Fruit fly (Drosophila melanogaster): ENCODE data around the gene CG15482.
A peak's percentile ranks its signal among the peaks of the same experiment; 100 is the strongest.
"Not testable (repeated sequence)": the region's sequence is repeated elsewhere in the genome, so short reads cannot be mapped to it uniquely, and the experiment has no call there.

CG15482 gene

dm6 chr2L:13211764-13212265, at the start of gene CG15482:
CG15482 (minus strand) TSS chr2L:13211814.
- peak; percentile 31; the same call in 1 of the 2 replicates for TF ChIP-seq Xrp1 (GFP tag; IDR thresholded peaks at IDR 0.05)
- 0 out of 3 replicates have a peak, but pooled peaks have one; percentile 9 for TF ChIP-seq Opbp (GFP tag; IDR thresholded peaks at IDR 0.05; ENCODE audit: partially characterized antibody)
- peak; percentile 33 for TF ChIP-seq grn (GFP tag; optimal IDR thresholded peaks at IDR 0.05)
- peak; percentile 41 for TF ChIP-seq CG15479 (GFP tag; optimal IDR thresholded peaks at IDR 0.05)
- peak; percentile 19; the same call in 1 of the 2 replicates for TF ChIP-seq Bgb (GFP tag; IDR thresholded peaks at IDR 0.05; ENCODE audit: partially characterized antibody)
- peak; percentile 23; the same call in 1 of the 3 replicates for TF ChIP-seq knrl (GFP tag; IDR thresholded peaks at IDR 0.05; ENCODE audit: partially characterized antibody)
- TF ChIP-seq insv (GFP tag; optimal IDR thresholded peaks at IDR 0.05): peak in 1 of 2 experiments; percentile 33
- TF ChIP-seq pros (GFP tag; optimal IDR thresholded peaks at IDR 0.05): peak; percentile 87
- peak; percentile 4 for TF ChIP-seq lilli (GFP tag; optimal IDR thresholded peaks at IDR 0.05)
- 0 out of 3 replicates have a peak, but pooled peaks have one; percentile 37 for TF ChIP-seq ci (GFP tag; IDR thresholded peaks at IDR 0.05)
- TF ChIP-seq prd (optimal IDR thresholded peaks at IDR 0.05): not testable (repeated sequence)
- peak; percentile 23; the same call in 1 of the 3 replicates for TF ChIP-seq prd (GFP tag; IDR thresholded peaks at IDR 0.05)
- peak; percentile 2 for TF ChIP-seq kni (GFP tag; optimal IDR thresholded peaks at IDR 0.05)
- peak; percentile 33 for TF ChIP-seq CG15696 (tag; optimal IDR thresholded peaks at IDR 0.05)
- TF ChIP-seq sens (GFP tag): peak; percentile 70
- TF ChIP-seq zfh1 (GFP tag; IDR thresholded peaks at IDR 0.05): peak; percentile 33; the same call in 1 of the 3 replicates
- 0 out of 3 replicates have a peak, but pooled peaks have one; percentile 28 for TF ChIP-seq ken (GFP tag; IDR thresholded peaks at IDR 0.05)
- peak; percentile 70 for TF ChIP-seq Med (GFP tag)

- peak; percentile 26 for TF ChIP-seq sd (tag; optimal IDR thresholded peaks at IDR 0.05)
- TF ChIP-seq Deaf1 (tag; optimal IDR thresholded peaks at IDR 0.05): peak; percentile 75
- TF ChIP-seq z (GFP tag; IDR thresholded peaks at IDR 0.05): 0 out of 3 replicates have a peak, but pooled peaks have one; percentile 40
- peak; percentile 32 for TF ChIP-seq CG12769 (tag; optimal IDR thresholded peaks at IDR 0.05)
- no peak for TF ChIP-seq ara (GFP tag; IDR thresholded peaks at IDR 0.05)
- peak; percentile 53 for TF ChIP-seq Med (GFP tag)
- TF ChIP-seq chn (GFP tag; optimal IDR thresholded peaks at IDR 0.05): no peak
- TF ChIP-seq cg (GFP tag; optimal IDR thresholded peaks at IDR 0.05): peak; percentile 52
- 0 out of 4 replicates have a peak, but pooled peaks have one; percentile 9 for TF ChIP-seq chinmo (GFP tag; IDR thresholded peaks at IDR 0.05; ENCODE audit: partially characterized antibody)
- peak; percentile 44 for TF ChIP-seq CG10543 (GFP tag; optimal IDR thresholded peaks at IDR 0.05)
- TF ChIP-seq usp (GFP tag; optimal IDR thresholded peaks at IDR 0.05): no peak
- TF ChIP-seq tx (GFP tag; optimal IDR thresholded peaks at IDR 0.05): no peak
- TF ChIP-seq E2f1 (GFP tag; IDR thresholded peaks at IDR 0.05): no peak
Measured at dm6 chr2L:13260740-13261139, 49.1 kb upstream of the CG15482 start, which contains the start of gene CG44085. CG44085 (plus strand) TSS chr2L:13261008.

dm6 chr2L:13259643-13260042, 48.0 kb upstream of the CG15482 start, which contains the start of gene CG31730:
CG31730 (minus strand) TSS chr2L:13259743.
- TF ChIP-seq CG12744 (GFP tag; optimal IDR thresholded peaks at IDR 0.05) (no peak), CG11560 (tag; IDR thresholded peaks at IDR 0.05) (no peak), chinmo (GFP tag; IDR thresholded peaks at IDR 0.05; ENCODE audit: partially characterized antibody) (0 out of 4 replicates have a peak, but pooled peaks have one; percentile 35), CG10654 (GFP tag; optimal IDR thresholded peaks at IDR 0.05) (no peak), sens (GFP tag) (peak; percentile 13)

dm6 chr2L:13258702-13259101, 47.1 kb upstream of the CG15482 start:
- TF ChIP-seq dpn (GFP tag; optimal IDR thresholded peaks at IDR 0.05) (peak in 1 of 2 experiments; percentile 12), CG1233 (GFP tag; optimal IDR thresholded peaks at IDR 0.05) (no peak), abd-A (tag; optimal IDR thresholded peaks at IDR 0.05) (no peak), Sin3A (optimal IDR thresholded peaks at IDR 0.05) (no peak), CG14050 (GFP tag; IDR thresholded peaks at IDR 0.05) (0 out of 3 replicates have a peak, but pooled peaks have one; percentile 19), fd96Cb (tag; optimal IDR thresholded peaks at IDR 0.05) (peak; percentile 19), CG1603 (tag; optimal IDR thresholded peaks at IDR 0.05) (peak; percentile 32), CG17612 (GFP tag; IDR thresholded peaks at IDR 0.05) (no peak), CG11696 (GFP tag; IDR thresholded peaks at IDR 0.05) (no peak), zfh2 (GFP tag; optimal IDR thresholded peaks at IDR 0.05) (peak; percentile 9), CG12769 (tag; optimal IDR thresholded peaks at IDR 0.05) (peak; percentile 15), Rfx (GFP tag; IDR thresholded peaks at IDR 0.05) (peak; percentile 47), CG11504 (tag; optimal IDR thresholded peaks at IDR 0.05) (peak; percentile 48), CG13296 (GFP tag; optimal IDR thresholded peaks at IDR 0.05) (no peak)

Measured in whole organism, embryonic.